Worm (Caenorhabditis elegans) whole organism, young adult: ENCODE results near the gene Y40H4A.2.

Experiments used
- C06A6.2 ChIP-seq: fragments of 200-800 bp; sonication (Bioruptor generic); conservative IDR thresholded peaks from 2 replicates; pipeline ENCODE4 v1.3.6; 2022; ENCODE audit warnings: missing genetic modification characterization, missing compliant biosample characterization
- lsy-27 ChIP-seq: sonication (generic microtip); optimal IDR thresholded peaks from 2 replicates; lab custom pipeline; 2017; ENCODE audit warnings: missing genetic modification characterization, mild to moderate bottlenecking, missing compliant biosample characterization, antibody characterized with exemption, missing genotype, borderline replicate concordance; ENCODE audit not compliant: insufficient read depth

ce11 chrV:14625662-14626061, 40.4 kb upstream of the Y40H4A.2 start:
- TF ChIP-seq lsy-27 (tag; lab: Kevin White, UChicago) = no peak
- no peak for TF ChIP-seq C06A6.2 (GFP tag; lab: Robert Waterston, UW)
